Worm (Caenorhabditis elegans): Measurements from ENCODE around the gene srd-33.

DNA sequence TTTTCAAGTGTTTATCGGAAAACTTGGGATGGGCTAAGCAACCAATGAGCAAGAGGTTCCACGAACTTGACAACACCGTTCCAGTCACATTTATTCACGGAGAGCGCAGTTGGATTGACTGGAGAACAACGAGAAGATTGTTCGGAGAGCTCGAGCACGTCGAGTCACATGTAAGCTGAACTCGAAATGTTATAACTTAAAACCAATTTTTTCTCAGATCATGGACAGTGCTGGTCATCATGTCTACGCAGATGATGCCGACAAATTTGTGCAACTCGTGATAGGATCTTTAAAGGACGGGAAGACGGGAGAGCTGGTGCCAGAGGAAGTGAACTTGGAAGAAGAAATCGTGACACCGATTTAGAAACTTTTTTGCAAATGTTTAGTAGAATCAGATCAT is 25.6 kb upstream of the srd-33 start:
- TF ChIP-seq him-1 (tag; optimal IDR thresholded peaks at IDR 0.05) (no peak), dao-5 (tag; optimal IDR thresholded peaks at IDR 0.05) (no peak)
